Worm (Caenorhabditis elegans) whole organism, mixed stage, embryonic: ENCODE measurements around the gene nspb-12.

Experiments used
- blmp-1 ChIP-seq: fragments of 150-350 bp; optimal IDR thresholded peaks from 2 replicates; lab custom pipeline; 2014; ENCODE audit warnings: missing biosample characterization, missing genetic modification characterization
- ceh-39 ChIP-seq: fragments of 150-350 bp; optimal IDR thresholded peaks from 2 replicates; lab custom pipeline; 2014; ENCODE audit warnings: missing biosample characterization, missing genetic modification characterization
- ceh-43 ChIP-seq: fragments of 200-800 bp; sonication (Bioruptor generic); optimal IDR thresholded peaks from 2 replicates; lab custom pipeline; 2018; ENCODE audit warnings: mild to moderate bottlenecking, missing genetic modification characterization, moderate library complexity, missing compliant biosample characterization
- ceh-83 ChIP-seq: fragments of 200-800 bp; sonication (Bioruptor generic); optimal IDR thresholded peaks from 2 replicates; lab custom pipeline; 2018; ENCODE audit warnings: mild to moderate bottlenecking, missing genetic modification characterization, missing compliant biosample characterization
- ces-1 ChIP-seq: fragments of 150-350 bp; optimal IDR thresholded peaks from 2 replicates; lab custom pipeline; 2014; ENCODE audit warnings: missing biosample characterization, missing genetic modification reagents, missing genetic modification characterization
- cnd-1 ChIP-seq: fragments of 200-800 bp; sonication (Bioruptor generic); optimal IDR thresholded peaks from 2 replicates; lab custom pipeline; 2018; ENCODE audit warnings: mild to moderate bottlenecking, missing genetic modification characterization, missing compliant biosample characterization
- drap-1 ChIP-seq: fragments of 200-800 bp; sonication (Bioruptor generic); optimal IDR thresholded peaks from 3 replicates; lab custom pipeline; 2018; ENCODE audit warnings: mild to moderate bottlenecking, missing genetic modification characterization, missing compliant biosample characterization
- elt-1 ChIP-seq: sonication (generic microtip); optimal IDR thresholded peaks from 2 replicates; lab custom pipeline; 2017; ENCODE audit warnings: missing genetic modification characterization, mild to moderate bottlenecking, missing compliant biosample characterization, antibody characterized with exemption, moderate library complexity, borderline replicate concordance; ENCODE audit not compliant: insufficient read depth
- elt-3 ChIP-seq: fragments of 150-350 bp; optimal IDR thresholded peaks from 2 replicates; lab custom pipeline; 2014; ENCODE audit warnings: missing biosample characterization, missing genetic modification characterization
- flh-1 ChIP-seq: fragments of 200-800 bp; sonication (Bioruptor generic); optimal IDR thresholded peaks from 2 replicates; lab custom pipeline; 2018; ENCODE audit warnings: mild to moderate bottlenecking, missing genetic modification characterization, moderate library complexity, missing compliant biosample characterization
- ham-2 ChIP-seq: fragments of 200-800 bp; sonication (Bioruptor generic); optimal IDR thresholded peaks from 2 replicates; lab custom pipeline; 2018; ENCODE audit warnings: mild to moderate bottlenecking, missing genetic modification characterization, missing compliant biosample characterization
- hlh-1 ChIP-seq: fragments of 150-350 bp; optimal IDR thresholded peaks from 2 replicates; lab custom pipeline; 2014; ENCODE audit warnings: missing biosample characterization, missing genetic modification reagents, missing genetic modification characterization
- lin-13 ChIP-seq: fragments of 150-350 bp; optimal IDR thresholded peaks from 2 replicates; lab custom pipeline; 2014; ENCODE audit warnings: missing biosample characterization, missing genetic modification characterization
- lin-32 ChIP-seq: fragments of 200-800 bp; sonication (Bioruptor generic); optimal IDR thresholded peaks from 2 replicates; lab custom pipeline; 2018; ENCODE audit warnings: mild to moderate bottlenecking, missing genetic modification characterization, missing compliant biosample characterization
- lsy-2 ChIP-seq: fragments of 150-350 bp; optimal IDR thresholded peaks from 2 replicates; lab custom pipeline; 2014; ENCODE audit warnings: missing biosample characterization, missing genetic modification characterization
- mab-5 ChIP-seq: fragments of 150-350 bp; optimal IDR thresholded peaks from 2 replicates; lab custom pipeline; 2014; ENCODE audit warnings: missing biosample characterization, missing genetic modification characterization
- mep-1 ChIP-seq: fragments of 150-350 bp; optimal IDR thresholded peaks from 2 replicates; lab custom pipeline; 2017; ENCODE audit warnings: missing biosample characterization, missing genetic modification reagents, missing genetic modification characterization, inconsistent platforms
- mls-2 ChIP-seq: sonication (generic microtip); optimal IDR thresholded peaks from 2 replicates; lab custom pipeline; 2016; ENCODE audit warnings: mild to moderate bottlenecking, missing genetic modification characterization, moderate library complexity, missing compliant biosample characterization
- nhr-12 ChIP-seq: fragments of 150-350 bp; optimal IDR thresholded peaks from 2 replicates; lab custom pipeline; 2014; ENCODE audit warnings: missing biosample characterization, missing genetic modification characterization
- nhr-2 ChIP-seq: fragments of 150-350 bp; optimal IDR thresholded peaks from 2 replicates; lab custom pipeline; 2014; ENCODE audit warnings: missing biosample characterization, missing genetic modification characterization
- nhr-237 ChIP-seq: fragments of 150-350 bp; optimal IDR thresholded peaks from 2 replicates; lab custom pipeline; 2014; ENCODE audit warnings: missing biosample characterization, missing genetic modification characterization
- nhr-28 ChIP-seq: fragments of 150-350 bp; optimal IDR thresholded peaks from 2 replicates; lab custom pipeline; 2014; ENCODE audit warnings: missing biosample characterization, missing genetic modification characterization
- nhr-76 ChIP-seq: sonication (generic microtip); optimal IDR thresholded peaks from 2 replicates; lab custom pipeline; 2017; ENCODE audit warnings: missing biosample characterization, missing genetic modification characterization
- pha-4 ChIP-seq: fragments of 150-350 bp; optimal IDR thresholded peaks from 2 replicates; lab custom pipeline; 2018; ENCODE audit warnings: missing biosample characterization, missing genetic modification reagents, missing genetic modification characterization
- sem-2 ChIP-seq: fragments of 200-800 bp; sonication (Bioruptor generic); optimal IDR thresholded peaks from 2 replicates; lab custom pipeline; 2018; ENCODE audit warnings: mild to moderate bottlenecking, missing genetic modification characterization, missing compliant biosample characterization
- snpc-4 ChIP-seq: fragments of 150-350 bp; optimal IDR thresholded peaks from 2 replicates; lab custom pipeline; 2014; ENCODE audit warnings: missing biosample characterization, missing genetic modification characterization
- sptf-1 ChIP-seq: sonication (generic microtip); optimal IDR thresholded peaks from 2 replicates; lab custom pipeline; 2017; ENCODE audit warnings: mild to moderate bottlenecking, missing genetic modification characterization, moderate library complexity, missing compliant biosample characterization
- unc-120 ChIP-seq: sonication (generic microtip); optimal IDR thresholded peaks from 2 replicates; lab custom pipeline; 2017; ENCODE audit warnings: missing genetic modification characterization, missing compliant biosample characterization; ENCODE audit not compliant: poor library complexity, severe bottlenecking
- unc-39 ChIP-seq: fragments of 150-350 bp; optimal IDR thresholded peaks from 2 replicates; lab custom pipeline; 2014; ENCODE audit warnings: missing biosample characterization, missing genetic modification characterization
- unc-62 ChIP-seq: fragments of 150-350 bp; optimal IDR thresholded peaks from 2 replicates; lab custom pipeline; 2014; ENCODE audit warnings: missing biosample characterization, missing genetic modification reagents, missing genetic modification characterization
- ztf-11 ChIP-seq: fragments of 150-350 bp; optimal IDR thresholded peaks from 2 replicates; lab custom pipeline; 2014; ENCODE audit warnings: missing biosample characterization, missing genetic modification characterization

Gene nspb-12

DNA sequence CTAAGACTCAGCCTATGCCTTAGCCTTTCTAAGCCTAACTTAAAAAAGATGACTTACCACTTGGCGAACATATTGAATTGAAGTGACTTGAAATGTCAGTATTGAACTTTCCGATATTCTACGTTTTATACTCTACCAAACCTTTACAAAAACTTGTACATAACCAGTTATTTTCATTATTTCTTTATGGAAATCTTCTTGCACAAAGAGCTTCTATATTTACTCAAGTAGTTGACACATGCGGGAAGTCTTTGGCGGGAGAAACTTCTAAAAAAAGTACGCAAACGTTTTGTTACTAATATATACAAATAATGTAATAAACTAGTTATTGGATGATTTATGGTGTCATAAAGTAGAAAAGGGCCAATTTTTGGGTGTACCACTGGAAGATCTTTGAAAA, at the start of gene nspb-12:
nspb-12 (minus strand) TSS at position 101 of the 400 bp plus-strand sequence.
- no peak for TF ChIP-seq nhr-28 (tag; lab: Kevin White, UChicago)
- no peak for TF ChIP-seq hlh-1 (tag; lab: Kevin White, UChicago)
- TF ChIP-seq unc-39, result no peak
- TF ChIP-seq nhr-237 (tag; lab: Kevin White, UChicago), result no peak
- no peak for TF ChIP-seq unc-62
- no peak for TF ChIP-seq pha-4 (tag; lab: Kevin White, UChicago)
- no peak for TF ChIP-seq sptf-1 (tag; lab: Kevin White, UChicago)
- no peak for TF ChIP-seq lsy-2
- no peak for TF ChIP-seq nhr-76 (tag; lab: Kevin White, UChicago)
- no peak for TF ChIP-seq cnd-1
- no peak for TF ChIP-seq lin-13 (tag; lab: Kevin White, UChicago)
- TF ChIP-seq elt-1, result no peak
- no peak for TF ChIP-seq blmp-1
- TF ChIP-seq ham-2 (GFP tag; lab: Kevin White, UChicago), result no peak
- no peak for TF ChIP-seq ceh-83 (GFP tag; lab: Kevin White, UChicago)
- no peak for TF ChIP-seq ztf-11 (tag; lab: Kevin White, UChicago)

DNA sequence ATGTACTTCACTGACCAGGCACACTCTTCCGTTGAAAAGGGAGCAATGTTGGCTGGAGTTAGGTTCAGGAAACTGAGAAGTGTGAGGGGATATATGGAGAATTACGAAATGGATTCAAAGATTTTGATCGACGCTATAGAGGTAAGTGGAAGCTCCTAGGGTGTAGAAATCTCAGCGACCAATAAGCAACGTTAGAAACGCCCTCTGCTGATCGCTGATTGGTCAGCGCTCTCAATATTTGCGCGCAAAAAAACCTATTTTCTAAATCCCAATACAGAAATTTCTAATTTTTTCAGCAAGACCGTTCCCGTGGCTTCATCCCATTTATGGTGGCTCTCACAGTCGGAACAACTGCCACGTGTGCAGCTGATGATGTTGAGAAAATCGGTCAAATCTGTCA, 47.1 kb upstream of the nspb-12 start:
- TF ChIP-seq ham-2 (GFP tag; lab: Kevin White, UChicago), result no peak
- no peak for TF ChIP-seq snpc-4 (tag; lab: Kevin White, UChicago)
- TF ChIP-seq elt-3 (tag; lab: Kevin White, UChicago), result no peak
- TF ChIP-seq unc-39, result no peak
- no peak for TF ChIP-seq nhr-237 (tag; lab: Kevin White, UChicago)
- TF ChIP-seq mep-1 (tag; lab: Kevin White, UChicago), result no peak
- TF ChIP-seq lin-32 (GFP tag; lab: Kevin White, UChicago), result no peak
- TF ChIP-seq mls-2 (tag; lab: Kevin White, UChicago), result no peak
- no peak for TF ChIP-seq mab-5
- no peak for TF ChIP-seq blmp-1
- TF ChIP-seq ceh-39 (tag; lab: Kevin White, UChicago), result no peak
- no peak for TF ChIP-seq drap-1 (GFP tag; lab: Kevin White, UChicago)
- TF ChIP-seq lin-13 (tag; lab: Kevin White, UChicago), result no peak
- no peak for TF ChIP-seq nhr-28 (tag; lab: Kevin White, UChicago)
- TF ChIP-seq nhr-2 (tag; lab: Kevin White, UChicago), result no peak
- TF ChIP-seq hlh-1 (tag; lab: Kevin White, UChicago), result no peak
- TF ChIP-seq sem-2 (GFP tag; lab: Kevin White, UChicago), result no peak
- no peak for TF ChIP-seq ces-1 (GFP tag; lab: Kevin White, UChicago)
- TF ChIP-seq nhr-12 (tag; lab: Kevin White, UChicago), result no peak

DNA sequence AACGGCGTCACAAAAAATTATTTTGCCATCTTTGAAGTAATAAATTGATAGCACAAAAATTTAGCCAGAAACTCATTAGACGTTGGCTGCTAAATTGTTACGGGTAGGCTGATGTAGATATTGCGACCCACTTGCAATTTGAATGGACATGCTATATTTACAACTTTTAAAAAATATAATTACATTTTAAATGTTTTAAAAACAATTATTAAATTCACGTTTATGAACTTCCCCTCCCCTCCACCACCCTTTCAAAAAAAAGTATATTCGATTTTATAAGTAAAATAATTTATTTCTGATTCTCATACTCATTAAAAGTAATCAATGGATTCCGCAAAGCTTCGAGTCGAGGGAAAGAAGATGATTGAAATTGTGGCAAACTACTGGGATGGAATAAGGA, 46.1 kb upstream of the nspb-12 start, which contains the start of gene basl-1:
basl-1 (plus strand) TSS at position 301 of the 400 bp plus-strand sequence.
- TF ChIP-seq lin-32 (GFP tag; lab: Kevin White, UChicago) (no peak), ceh-43 (GFP tag; lab: Kevin White, UChicago) (no peak), mab-5 (no peak), mep-1 (tag; lab: Kevin White, UChicago) (no peak), ces-1 (GFP tag; lab: Kevin White, UChicago) (no peak), elt-3 (tag; lab: Kevin White, UChicago) (no peak)

DNA sequence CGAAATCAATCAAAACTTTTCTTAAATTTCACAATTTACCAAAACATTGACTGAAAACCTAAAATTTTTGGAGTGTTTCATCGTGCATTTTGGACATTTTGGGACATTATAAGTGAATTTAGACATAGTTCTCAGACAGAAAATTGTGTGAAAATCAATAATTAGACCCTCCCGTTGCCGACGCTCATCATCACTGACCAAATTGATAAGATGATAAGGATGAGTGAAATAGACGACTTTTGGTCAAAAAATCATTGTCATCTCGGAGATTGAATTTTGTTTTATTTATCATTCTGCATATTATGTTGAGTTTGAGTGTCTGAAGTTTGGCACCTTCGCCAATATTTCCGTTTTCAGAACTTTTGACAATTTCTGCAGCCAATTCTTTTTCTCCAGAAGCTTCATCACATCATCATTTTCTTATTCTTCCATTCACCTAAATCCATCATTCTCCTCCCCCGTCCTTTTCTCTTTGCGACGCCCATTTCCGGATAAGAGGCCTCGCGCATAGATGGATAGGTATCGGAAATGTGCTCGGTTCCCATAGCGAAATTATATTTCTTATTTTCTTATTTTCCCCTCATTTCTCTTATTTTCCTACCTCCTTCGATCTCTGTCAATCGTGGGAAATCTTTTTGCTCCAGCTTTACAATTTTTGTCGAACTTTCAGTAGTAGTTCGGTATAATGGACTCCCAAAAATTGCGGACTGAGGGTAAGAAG, 43.2 kb upstream of the nspb-12 start, which contains the start of gene bas-1:
bas-1 (plus strand) TSS at position 671 of the 721 bp plus-strand sequence.
- TF ChIP-seq lin-13 (tag; lab: Kevin White, UChicago) (no peak), ceh-39 (tag; lab: Kevin White, UChicago) (no peak), ceh-43 (GFP tag; lab: Kevin White, UChicago) (no peak), hlh-1 (tag; lab: Kevin White, UChicago) (no peak), lin-32 (GFP tag; lab: Kevin White, UChicago) (no peak), blmp-1 (no peak), nhr-12 (tag; lab: Kevin White, UChicago) (no peak), ces-1 (GFP tag; lab: Kevin White, UChicago) (no peak), unc-62 (no peak), flh-1 (GFP tag; lab: Kevin White, UChicago) (no peak), unc-120 (tag; lab: Kevin White, UChicago) (no peak), drap-1 (GFP tag; lab: Kevin White, UChicago) (no peak)
